Worm (Caenorhabditis elegans): ENCODE results near the gene fbxb-21.

DNA sequence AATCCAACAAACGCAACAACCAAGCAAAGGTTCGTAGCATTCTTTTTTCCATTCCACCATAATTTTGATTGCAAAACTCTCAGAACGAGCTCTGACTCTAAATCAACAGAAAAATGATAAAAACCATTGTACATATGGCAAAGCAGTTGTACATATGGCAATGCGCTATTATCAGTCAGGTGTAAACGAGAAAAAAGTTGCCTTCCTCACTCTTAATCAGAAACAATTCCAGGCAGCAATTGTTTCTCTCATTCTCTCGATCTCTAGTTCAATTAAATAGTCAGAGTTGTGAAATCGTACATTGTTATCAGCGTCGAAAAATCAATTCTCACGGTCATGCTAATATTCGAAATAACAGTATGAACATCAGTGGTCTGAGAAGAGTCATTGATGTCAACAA is 26.9 kb downstream of the fbxb-21 start:
- TF ChIP-seq mab-5 (tag; optimal IDR thresholded peaks at IDR 0.05) (no peak), lin-32 (GFP tag; optimal IDR thresholded peaks at IDR 0.05) (no peak), snpc-4 (tag; optimal IDR thresholded peaks at IDR 0.05) (no peak), unc-39 (tag; optimal IDR thresholded peaks at IDR 0.05) (no peak), elt-3 (tag; optimal IDR thresholded peaks at IDR 0.05) (no peak), lsy-2 (tag; optimal IDR thresholded peaks at IDR 0.05) (no peak), elt-1 (tag; optimal IDR thresholded peaks at IDR 0.05; ENCODE audit: borderline replicate concordance, insufficient read depth) (no peak), lin-13 (tag; optimal IDR thresholded peaks at IDR 0.05) (no peak), nhr-12 (tag; optimal IDR thresholded peaks at IDR 0.05) (no peak), pha-4 (tag; optimal IDR thresholded peaks at IDR 0.05) (no peak)
